Fruit fly (Drosophila melanogaster) whole organism, embryonic: ENCODE data around the gene Tim17a2.

Source experiments
- Antp ChIP-seq: fragments of 200-800 bp; sonication (Bioruptor generic); optimal IDR thresholded peaks from 3 replicates; lab custom pipeline; 2016; ENCODE audit warnings: missing biosample characterization, missing genetic modification characterization
- Asciz ChIP-seq: fragments of 200-800 bp; sonication (Bioruptor generic); optimal IDR thresholded peaks from 2 replicates; lab custom pipeline; 2017; ENCODE audit warnings: missing biosample characterization, mild to moderate bottlenecking, missing genetic modification characterization, missing genetic modification reagents
- Bdp1 ChIP-seq: fragments of 200-800 bp; sonication (Bioruptor generic); optimal IDR thresholded peaks from 3 replicates; lab custom pipeline; 2016; ENCODE audit warnings: missing biosample characterization, missing genetic modification characterization
- CG10979 ChIP-seq: fragments of 200-800 bp; sonication (Bioruptor generic); optimal IDR thresholded peaks from 2 replicates; lab custom pipeline; 2018; ENCODE audit warnings: missing biosample characterization, mild to moderate bottlenecking, missing genetic modification characterization, moderate library complexity
- CG12659 ChIP-seq: fragments of 200-800 bp; sonication (Bioruptor generic); optimal IDR thresholded peaks from 3 replicates; lab custom pipeline; 2017; ENCODE audit warnings: mild to moderate bottlenecking, missing biosample characterization, missing genetic modification reagents, missing genetic modification characterization
- CG13624 ChIP-seq: fragments of 200-800 bp; sonication (Bioruptor generic); optimal IDR thresholded peaks from 2 replicates; lab custom pipeline; 2016; ENCODE audit warnings: missing biosample characterization, missing genetic modification characterization
- CG15479 ChIP-seq: fragments of 200-800 bp; sonication (Bioruptor generic); optimal IDR thresholded peaks from 3 replicates; lab custom pipeline; 2019; ENCODE audit warnings: missing biosample characterization, mild to moderate bottlenecking, missing genetic modification characterization, moderate library complexity
- CG17568 ChIP-seq: fragments of 200-800 bp; sonication (Bioruptor generic); optimal IDR thresholded peaks from 2 replicates; lab custom pipeline; 2018; ENCODE audit warnings: missing biosample characterization, mild to moderate bottlenecking, missing genetic modification characterization, moderate library complexity
- CG1832 ChIP-seq: fragments of 200-800 bp; sonication (Bioruptor generic); optimal IDR thresholded peaks from 2 replicates; lab custom pipeline; 2017; ENCODE audit warnings: missing biosample characterization, mild to moderate bottlenecking, missing genetic modification characterization, inconsistent platforms
- CG2116 ChIP-seq: fragments of 200-800 bp; sonication (Bioruptor generic); optimal IDR thresholded peaks from 3 replicates; lab custom pipeline; 2018; ENCODE audit warnings: missing biosample characterization, mild to moderate bottlenecking, missing genetic modification characterization
- CG2875 ChIP-seq: fragments of 200-800 bp; sonication (Bioruptor generic); optimal IDR thresholded peaks from 2 replicates; lab custom pipeline; 2017; ENCODE audit warnings: missing biosample characterization, mild to moderate bottlenecking, missing genetic modification characterization, missing genetic modification reagents
- CG3163 ChIP-seq: fragments of 200-800 bp; sonication (Bioruptor generic); optimal IDR thresholded peaks from 3 replicates; lab custom pipeline; 2016; ENCODE audit warnings: missing biosample characterization, missing genetic modification characterization
- CG32532 ChIP-seq: fragments of 200-800 bp; sonication (Bioruptor generic); IDR thresholded peaks from 2 replicates; pipeline ENCODE4 v1.3.6; 2022; ENCODE audit warnings: missing biosample characterization, missing genetic modification characterization
- CG34376 ChIP-seq: fragments of 200-800 bp; sonication (Bioruptor generic); optimal IDR thresholded peaks from 2 replicates; lab custom pipeline; 2018; ENCODE audit warnings: missing biosample characterization, mild to moderate bottlenecking, missing genetic modification characterization
- CG4424 ChIP-seq: fragments of 200-800 bp; sonication (Bioruptor generic); optimal IDR thresholded peaks from 3 replicates; lab custom pipeline; 2016; ENCODE audit warnings: missing biosample characterization, missing genetic modification characterization
- CG4707 ChIP-seq: fragments of 200-800 bp; sonication (Bioruptor generic); optimal IDR thresholded peaks from 2 replicates; lab custom pipeline; 2018; ENCODE audit warnings: missing biosample characterization, mild to moderate bottlenecking, missing genetic modification characterization, moderate library complexity
- CG4730 ChIP-seq: fragments of 200-800 bp; sonication (Bioruptor generic); IDR thresholded peaks from 2 replicates; pipeline ENCODE4 v1.3.6; 2022; ENCODE audit warnings: missing biosample characterization, missing genetic modification characterization
- CG5953 ChIP-seq: fragments of 200-800 bp; sonication (Bioruptor generic); IDR thresholded peaks from 2 replicates; pipeline ENCODE4 v1.3.6; 2022; ENCODE audit warnings: missing biosample characterization, missing genetic modification characterization
- CG6683 ChIP-seq: fragments of 200-800 bp; sonication (Bioruptor generic); optimal IDR thresholded peaks from 2 replicates; lab custom pipeline; 2017; ENCODE audit warnings: missing biosample characterization, mild to moderate bottlenecking, missing genetic modification characterization, missing genetic modification reagents
- CG7357 ChIP-seq: fragments of 200-800 bp; sonication (Bioruptor generic); IDR thresholded peaks from 3 replicates; pipeline ENCODE4 v1.3.6; 2022; ENCODE audit warnings: missing biosample characterization, missing genetic modification characterization
- CG7928 ChIP-seq: fragments of 200-800 bp; sonication (Bioruptor generic); optimal IDR thresholded peaks from 2 replicates; lab custom pipeline; 2017; ENCODE audit warnings: missing biosample characterization, mild to moderate bottlenecking, missing genetic modification characterization
- CG8478 ChIP-seq: fragments of >200 bp; optimal IDR thresholded peaks from 2 replicates; lab custom pipeline; 2018
- CG9727 ChIP-seq: fragments of 200-800 bp; sonication (Bioruptor generic); optimal IDR thresholded peaks from 3 replicates; lab custom pipeline; 2017; ENCODE audit warnings: missing biosample characterization, mild to moderate bottlenecking, missing genetic modification characterization
- CG9876 ChIP-seq: fragments of 200-800 bp; sonication (Bioruptor generic); optimal IDR thresholded peaks from 2 replicates; lab custom pipeline; 2016; ENCODE audit warnings: missing biosample characterization, missing genetic modification characterization
- Chrac-16 ChIP-seq: fragments of 200-800 bp; sonication (Bioruptor generic); optimal IDR thresholded peaks from 3 replicates; lab custom pipeline; 2016; ENCODE audit warnings: missing biosample characterization, missing genetic modification characterization
- Dbx ChIP-seq: fragments of 200-800 bp; sonication (Bioruptor generic); IDR thresholded peaks from 3 replicates; pipeline ENCODE4 v1.3.6; 2022; ENCODE audit warnings: missing biosample characterization, missing genetic modification characterization
- Dp ChIP-seq: fragments of 200-800 bp; sonication (Bioruptor generic); optimal IDR thresholded peaks from 2 replicates; lab custom pipeline; 2018; ENCODE audit warnings: missing biosample characterization, mild to moderate bottlenecking, missing genetic modification characterization, moderate library complexity
- Fer2 ChIP-seq: fragments of 200-800 bp; sonication (Bioruptor generic); optimal IDR thresholded peaks from 2 replicates; lab custom pipeline; 2018; ENCODE audit warnings: missing biosample characterization, mild to moderate bottlenecking, missing genetic modification characterization, moderate library complexity
- MTF-1 ChIP-seq: fragments of 200-800 bp; sonication (Bioruptor generic); optimal IDR thresholded peaks from 2 replicates; lab custom pipeline; 2018; ENCODE audit warnings: missing biosample characterization, mild to moderate bottlenecking, missing genetic modification characterization, borderline replicate concordance
- Oli ChIP-seq: fragments of 200-800 bp; sonication (Bioruptor generic); optimal IDR thresholded peaks from 2 replicates; lab custom pipeline; 2018; ENCODE audit warnings: missing biosample characterization, mild to moderate bottlenecking, missing genetic modification characterization, moderate library complexity
- Pdp1 ChIP-seq, 2 experiments: fragments of 200-800 bp; sonication (Bioruptor generic); optimal IDR thresholded peaks; 3 replicates each; lab custom pipeline; 2016; ENCODE audit warnings: missing biosample characterization in 2 of 2, missing genetic modification characterization in 2 of 2, mild to moderate bottlenecking in 1 of 2, moderate library complexity in 1 of 2
- TFAM ChIP-seq: fragments of 200-800 bp; sonication (Bioruptor generic); optimal IDR thresholded peaks from 2 replicates; lab custom pipeline; 2017; ENCODE audit warnings: missing biosample characterization, missing genetic modification characterization, inconsistent platforms
- ash1 ChIP-seq: fragments of 200-800 bp; sonication (Bioruptor generic); optimal IDR thresholded peaks from 2 replicates; lab custom pipeline; 2018; ENCODE audit warnings: missing biosample characterization, mild to moderate bottlenecking, missing genetic modification characterization
- bigmax ChIP-seq: fragments of 200-800 bp; sonication (Bioruptor generic); optimal IDR thresholded peaks from 2 replicates; lab custom pipeline; 2018; ENCODE audit warnings: missing biosample characterization, mild to moderate bottlenecking, missing genetic modification characterization
- corto ChIP-seq: fragments of 200-800 bp; sonication (Bioruptor generic); optimal IDR thresholded peaks from 2 replicates; lab custom pipeline; 2016; ENCODE audit warnings: missing biosample characterization, mild to moderate bottlenecking, missing genetic modification characterization, moderate library complexity
- dpn ChIP-seq, 2 experiments: fragments of 200-800 bp; sonication (Bioruptor generic); optimal IDR thresholded peaks; 3 replicates each; lab custom pipeline; 2016; ENCODE audit warnings: missing biosample characterization in 2 of 2, missing genetic modification characterization in 2 of 2
- fd3F ChIP-seq: fragments of 200-800 bp; sonication (Bioruptor generic); optimal IDR thresholded peaks from 2 replicates; lab custom pipeline; 2018; ENCODE audit warnings: missing biosample characterization, mild to moderate bottlenecking, missing genetic modification characterization, moderate library complexity
- gem ChIP-seq: fragments of 200-800 bp; sonication (Bioruptor generic); optimal IDR thresholded peaks from 2 replicates; lab custom pipeline; 2019; ENCODE audit warnings: missing biosample characterization, mild to moderate bottlenecking, missing genetic modification characterization, moderate library complexity
- gfzf ChIP-seq: fragments of 200-800 bp; sonication (Bioruptor generic); optimal IDR thresholded peaks from 2 replicates; lab custom pipeline; 2016; ENCODE audit warnings: missing biosample characterization, mild to moderate bottlenecking, missing genetic modification characterization, moderate library complexity
- grn ChIP-seq: fragments of 200-800 bp; sonication (Bioruptor generic); optimal IDR thresholded peaks from 3 replicates; lab custom pipeline; 2017; ENCODE audit warnings: missing biosample characterization, missing genetic modification characterization
- hbn ChIP-seq: fragments of 200-800 bp; sonication (Bioruptor generic); IDR thresholded peaks from 2 replicates; pipeline ENCODE4 v1.3.6; 2022; ENCODE audit warnings: missing biosample characterization, missing genetic modification characterization; ENCODE audit not compliant: partially characterized antibody
- insv ChIP-seq, 2 experiments: fragments of 200-800 bp; sonication (Bioruptor generic); optimal IDR thresholded peaks; 3 replicates each; lab custom pipeline; 2016 to 2018; ENCODE audit warnings: missing biosample characterization in 2 of 2, missing genetic modification characterization in 2 of 2
- otp ChIP-seq: fragments of 200-800 bp; sonication (Bioruptor generic); IDR thresholded peaks from 3 replicates; pipeline ENCODE4, ENCODE4 v1.3.6; 2022; ENCODE audit warnings: missing biosample characterization, missing genetic modification characterization
- pfk ChIP-seq: fragments of 200-800 bp; sonication (Bioruptor generic); optimal IDR thresholded peaks from 2 replicates; lab custom pipeline; 2018; ENCODE audit warnings: missing biosample characterization, mild to moderate bottlenecking, missing genetic modification characterization, moderate library complexity
- sc ChIP-seq, 3 experiments: fragments of >200 bp in 2 of 3; fragments of 200-800 bp in 1 of 3; sonication (Bioruptor generic) in 1 of 3; optimal IDR thresholded peaks; 2 replicates in 2 of 3; 3 replicates in 1 of 3; lab custom pipeline; 2017; ENCODE audit warnings: mild to moderate bottlenecking in 1 of 3, missing biosample characterization in 1 of 3, missing genetic modification characterization in 1 of 3, missing genetic modification reagents in 1 of 3
- sqz ChIP-seq: fragments of 200-800 bp; sonication (Bioruptor generic); optimal IDR thresholded peaks from 3 replicates; lab custom pipeline; 2018; ENCODE audit warnings: missing biosample characterization, mild to moderate bottlenecking, missing genetic modification characterization
- toy ChIP-seq: fragments of 200-800 bp; sonication (Bioruptor generic); IDR thresholded peaks from 2 replicates; pipeline ENCODE4 v1.3.6; 2022; ENCODE audit warnings: missing biosample characterization, missing genetic modification characterization
- unc-4 ChIP-seq: fragments of 200-800 bp; sonication (Bioruptor generic); IDR thresholded peaks from 2 replicates; pipeline ENCODE4 v1.3.6; 2022; ENCODE audit warnings: missing biosample characterization, missing genetic modification characterization; ENCODE audit not compliant: partially characterized antibody
- yki ChIP-seq: fragments of >200 bp; optimal IDR thresholded peaks from 3 replicates; lab custom pipeline; 2018
- zf30C ChIP-seq: fragments of 200-800 bp; sonication (Bioruptor generic); optimal IDR thresholded peaks from 3 replicates; lab custom pipeline; 2018; ENCODE audit warnings: missing biosample characterization, mild to moderate bottlenecking, missing genetic modification characterization

Gene Tim17a2

DNA sequence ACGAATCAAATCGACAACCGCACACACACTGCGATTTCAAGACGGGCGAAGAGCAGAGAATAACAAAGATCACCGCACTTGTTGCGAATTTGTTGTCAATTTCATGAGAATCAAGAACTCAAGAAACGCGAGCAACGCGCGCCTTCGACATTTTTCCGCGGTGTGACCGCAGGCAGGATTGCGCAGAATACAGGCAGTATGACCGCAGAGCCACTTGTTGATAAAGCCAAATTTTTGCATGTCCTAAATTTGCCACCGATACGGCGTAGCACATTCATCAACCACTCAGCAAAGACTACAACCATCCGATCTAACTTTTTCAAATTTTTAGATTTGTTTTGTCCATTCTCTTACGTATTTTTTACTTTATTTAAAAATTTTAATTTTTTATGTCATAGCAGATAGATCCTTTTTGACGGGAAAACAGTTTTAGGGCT is 45.2 kb downstream of the Tim17a2 start, which contains the start of gene cno (continued):
- no peak for TF ChIP-seq Chrac-16 (GFP tag; lab: Kevin White, UChicago)
- no peak for TF ChIP-seq Asciz (GFP tag; lab: Kevin White, UChicago)
- peak; percentile 47 for TF ChIP-seq CG2116 (GFP tag; lab: Kevin White, UChicago)
- peak; percentile 79 for TF ChIP-seq CG15479 (GFP tag; lab: Kevin White, UChicago)
- TF ChIP-seq MTF-1 (GFP tag; lab: Kevin White, UChicago) = no peak
- TF ChIP-seq Fer2 (tag; lab: Kevin White, UChicago) = no peak
- no peak for TF ChIP-seq Oli (tag; lab: Kevin White, UChicago)
- TF ChIP-seq CG6683 (GFP tag; lab: Kevin White, UChicago) = no peak
- peak; percentile 28 for TF ChIP-seq CG34376
- no peak for TF ChIP-seq zf30C (GFP tag; lab: Kevin White, UChicago)
- no peak for TF ChIP-seq CG5953 (GFP tag; lab: Robert Waterston, UW)
- peak in 1 of 2 experiments; percentile 8 for TF ChIP-seq insv (GFP tag; optimal IDR thresholded peaks at IDR 0.05; lab: Kevin White, UChicago)
- no peak for TF ChIP-seq CG7928 (GFP tag; lab: Kevin White, UChicago)
- no peak for TF ChIP-seq CG4730 (GFP tag; lab: Robert Waterston, UW)
- no peak for TF ChIP-seq sc (optimal IDR thresholded peaks at IDR 0.05; lab: Kevin White, UChicago)
- TF ChIP-seq sc (GFP tag; optimal IDR thresholded peaks at IDR 0.05; lab: Kevin White, UChicago) = no peak
- no peak for TF ChIP-seq Antp (GFP tag; lab: Kevin White, UChicago)
- TF ChIP-seq CG10979 (tag; lab: Kevin White, UChicago) = no peak
- peak; percentile 35; the same call in 1 of the 2 replicates for TF ChIP-seq hbn (GFP tag; lab: Robert Waterston, UW)
- TF ChIP-seq sqz (GFP tag; lab: Kevin White, UChicago) = no peak
- TF ChIP-seq dpn (GFP tag; optimal IDR thresholded peaks at IDR 0.05; lab: Kevin White, UChicago) = peak in 1 of 2 experiments; percentile 18
- TF ChIP-seq grn (GFP tag; lab: Kevin White, UChicago) = no peak
- TF ChIP-seq Bdp1 (GFP tag; lab: Kevin White, UChicago) = no peak
- TF ChIP-seq Dbx = 0 out of 3 replicates have a peak, but pooled peaks have one; percentile 37
- no peak for TF ChIP-seq ash1 (GFP tag; lab: Kevin White, UChicago)
- no peak for TF ChIP-seq bigmax (GFP tag; lab: Kevin White, UChicago)
- TF ChIP-seq toy = no peak
- TF ChIP-seq CG1832 (GFP tag; lab: Kevin White, UChicago) = no peak
- no peak for TF ChIP-seq CG4424 (GFP tag; lab: Kevin White, UChicago)
- no peak for TF ChIP-seq fd3F
- TF ChIP-seq CG9727 (GFP tag; lab: Kevin White, UChicago) = no peak
- TF ChIP-seq CG32532 (GFP tag; lab: Robert Waterston, UW) = 0 out of 2 replicates have a peak, but pooled peaks have one; percentile 29
- TF ChIP-seq Pdp1 (GFP tag; optimal IDR thresholded peaks at IDR 0.05; lab: Kevin White, UChicago) = peak in 1 of 2 experiments; percentile 60
- TF ChIP-seq pfk (GFP tag; lab: Kevin White, UChicago) = no peak
- peak; percentile 100 for TF ChIP-seq gfzf (GFP tag; lab: Kevin White, UChicago)
- TF ChIP-seq CG17568 (GFP tag; lab: Kevin White, UChicago) = no peak
- TF ChIP-seq gem (tag; lab: Kevin White, UChicago) = no peak
- TF ChIP-seq CG12659 (GFP tag; lab: Kevin White, UChicago) = peak; percentile 54
- no peak for TF ChIP-seq CG4707 (GFP tag; lab: Kevin White, UChicago)
- peak; percentile 81 for TF ChIP-seq Dp (GFP tag; lab: Kevin White, UChicago)
- no peak for TF ChIP-seq CG7357 (GFP tag; lab: Robert Waterston, UW)
- TF ChIP-seq unc-4 (GFP tag; lab: Robert Waterston, UW) = no peak
- no peak for TF ChIP-seq corto (GFP tag; lab: Kevin White, UChicago)
- TF ChIP-seq CG13624 (GFP tag; lab: Kevin White, UChicago) = peak; percentile 44
- peak; percentile 7 for TF ChIP-seq CG3163 (GFP tag; lab: Kevin White, UChicago)
- TF ChIP-seq CG9876 (GFP tag; lab: Kevin White, UChicago) = no peak
- no peak for TF ChIP-seq CG8478 (lab: Kevin White, UChicago)
- no peak for TF ChIP-seq CG2875 (GFP tag; lab: Kevin White, UChicago)
- no peak for TF ChIP-seq otp (GFP tag; lab: Robert Waterston, UW)
- no peak for TF ChIP-seq TFAM
- no peak for TF ChIP-seq yki (lab: Kevin White, UChicago)
